Worm (Caenorhabditis elegans): ENCODE results near the gene F10G2.7.

DNA sequence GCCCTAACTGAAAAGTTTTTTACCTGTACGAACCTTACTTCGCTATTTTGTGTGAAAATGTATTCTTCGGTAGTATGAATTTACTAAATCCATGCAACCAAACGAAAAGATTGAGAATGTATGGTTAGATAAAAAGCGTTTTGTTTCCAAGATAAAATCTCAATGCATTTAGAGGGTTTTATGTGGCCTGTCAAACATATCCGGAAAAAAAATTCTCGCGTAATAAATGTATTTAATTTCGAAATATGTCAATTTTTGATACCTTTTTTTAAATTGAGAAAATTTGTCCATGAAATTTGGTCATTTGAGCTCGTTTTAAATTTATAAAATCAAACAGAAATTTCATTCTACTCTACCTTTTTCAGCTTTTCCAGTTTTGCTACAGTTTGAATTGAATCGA lies 41.8 kb downstream of the F10G2.7 start, which contains the start of gene F07G11.4:
- TF ChIP-seq aha-1 (tag) (no peak), fos-1 (tag; optimal IDR thresholded peaks at IDR 0.05) (no peak), unc-39 (tag; optimal IDR thresholded peaks at IDR 0.05) (no peak), nhr-76 (tag; optimal IDR thresholded peaks at IDR 0.05) (no peak), mdl-1 (tag; optimal IDR thresholded peaks at IDR 0.05) (no peak), pqm-1 (tag; optimal IDR thresholded peaks at IDR 0.05) (no peak), dve-1 (tag; optimal IDR thresholded peaks at IDR 0.05; ENCODE audit: insufficient read depth) (no peak), nhr-28 (tag; optimal IDR thresholded peaks at IDR 0.05) (no peak), dpl-1 (GFP tag; optimal IDR thresholded peaks at IDR 0.05) (no peak), dmd-6 (GFP tag; IDR thresholded peaks at IDR 0.05) (no peak), ztf-11 (tag; optimal IDR thresholded peaks at IDR 0.05) (no peak), mep-1 (tag; optimal IDR thresholded peaks at IDR 0.05) (no peak)
